Worm (Caenorhabditis elegans) whole organism, dauer: ENCODE data around the gene C45G9.9.

Experiments used
- unc-62 ChIP-seq: sonication (generic microtip); optimal IDR thresholded peaks from 2 replicates; lab custom pipeline; 2017; ENCODE audit warnings: missing biosample characterization, missing genetic modification reagents, missing genetic modification characterization

C45G9.9 gene

DNA sequence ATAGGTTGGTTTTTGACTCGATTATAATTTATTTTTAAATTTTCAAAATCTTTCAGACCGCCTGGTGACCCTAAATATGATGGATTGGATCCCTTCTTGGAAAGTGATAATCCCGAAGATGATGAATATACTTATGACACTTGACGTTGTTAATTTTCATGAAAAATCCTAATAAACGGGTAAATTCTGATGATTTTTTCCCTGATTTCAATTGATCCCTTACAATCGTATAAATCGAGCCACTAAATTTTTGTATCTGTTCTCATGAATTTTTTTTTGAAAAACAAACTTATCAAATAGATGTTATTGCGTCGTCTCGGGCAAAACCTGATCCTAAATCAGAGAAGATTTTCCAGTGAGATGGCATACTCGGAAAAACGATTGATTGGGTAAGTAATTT is 32.6 kb downstream of the C45G9.9 start, which contains the start of gene R144.13:
Gene R144.13, plus strand, starts transcription at position 301 of the 400 bp plus-strand sequence.
- no peak for TF ChIP-seq unc-62 (GFP tag; lab: Kevin White, UChicago)

DNA sequence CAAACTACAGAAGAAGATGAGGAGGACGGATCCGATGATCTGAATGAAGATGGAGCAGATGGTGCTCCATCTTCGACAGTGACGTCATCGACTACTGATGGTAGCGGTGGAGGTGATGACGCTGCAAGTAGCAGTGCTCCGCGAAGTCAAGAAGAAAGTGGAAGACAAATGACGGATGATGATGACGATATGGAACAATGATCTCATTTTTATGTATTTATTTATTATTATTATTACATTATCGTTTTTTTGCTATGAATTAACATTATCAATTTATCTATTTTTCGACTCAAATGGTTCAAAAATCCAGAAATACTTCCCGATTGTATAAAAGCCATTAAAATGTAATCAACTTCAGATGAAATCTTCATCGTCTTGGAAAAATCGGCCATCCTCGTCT is 33.9 kb downstream of the C45G9.9 start, which contains the start of gene R144.3:
Gene R144.3, plus strand, starts transcription at position 301 of the 400 bp plus-strand sequence.
- TF ChIP-seq unc-62 (GFP tag; lab: Kevin White, UChicago) = no peak

DNA sequence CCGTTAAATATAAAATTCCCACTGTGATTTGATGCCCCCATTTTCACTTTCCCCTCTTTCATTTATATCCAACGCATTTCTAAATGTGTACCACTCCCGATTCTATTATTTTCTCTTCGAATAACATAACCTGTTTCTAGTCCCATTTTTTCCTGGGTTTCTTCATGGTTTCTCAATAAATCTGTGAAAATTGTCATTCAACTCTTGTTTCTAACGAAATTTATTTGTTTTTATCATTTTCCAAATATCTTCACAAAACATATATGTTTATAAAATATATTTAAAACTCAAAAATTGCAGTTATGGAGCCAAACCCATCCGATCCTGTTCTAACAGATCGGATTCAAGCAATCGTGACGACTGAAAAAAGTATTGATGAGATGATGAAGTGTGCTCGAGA is 34.7 kb downstream of the C45G9.9 start, which contains the start of gene mdt-11:
Gene mdt-11, plus strand, starts transcription at position 301 of the 400 bp plus-strand sequence.
- no peak for TF ChIP-seq unc-62 (GFP tag; lab: Kevin White, UChicago)

DNA sequence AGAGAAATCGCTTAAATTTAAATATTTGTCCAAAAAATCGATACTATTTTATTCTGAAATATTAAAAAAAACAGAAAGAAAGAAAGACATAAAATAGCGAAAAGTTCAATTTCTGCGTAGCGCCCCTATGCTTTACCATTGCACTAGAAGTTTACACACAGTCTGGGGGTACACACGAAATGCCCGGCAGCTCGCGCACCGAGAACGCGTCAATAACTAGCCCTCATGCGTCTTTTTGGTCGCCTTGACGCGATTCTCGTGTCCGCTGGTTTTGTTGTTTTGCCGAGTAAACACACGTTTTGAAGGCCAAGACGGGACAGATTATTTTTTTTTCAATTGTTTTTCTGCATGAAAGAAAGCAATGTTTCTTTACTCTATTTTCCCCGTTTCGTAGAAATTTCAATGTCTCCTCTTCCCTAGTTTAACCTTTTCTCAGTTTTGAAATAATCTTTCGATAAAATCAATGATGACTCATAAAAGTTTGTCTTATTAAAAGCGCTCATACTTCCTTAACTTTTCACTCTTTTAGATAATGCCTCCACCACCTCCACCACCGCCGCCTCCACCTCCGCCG is 37.4 kb downstream of the C45G9.9 start, which contains the start of gene wip-1:
Gene wip-1, plus strand, starts transcription at position 524 of the 574 bp plus-strand sequence.
- no peak for TF ChIP-seq unc-62 (GFP tag; lab: Kevin White, UChicago)

DNA sequence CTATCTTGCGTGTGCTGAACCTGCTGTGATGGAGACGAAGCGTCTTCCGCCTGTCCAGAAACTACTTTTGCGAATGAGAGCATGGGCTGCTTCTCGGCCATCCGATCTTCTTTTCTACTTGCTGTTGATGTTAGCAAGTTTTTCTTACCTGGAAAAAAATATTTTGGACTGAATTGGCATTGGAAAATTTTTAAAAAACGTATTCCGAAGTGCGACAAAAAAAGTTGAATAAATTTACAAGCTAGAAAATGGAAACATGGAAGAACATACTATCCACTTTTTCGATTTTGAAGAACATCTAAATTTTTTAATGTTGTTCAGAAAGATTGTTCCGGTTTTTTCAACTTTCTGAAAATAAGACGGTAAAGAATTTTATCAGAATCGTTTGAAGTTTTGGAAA is 38.1 kb downstream of the C45G9.9 start, which contains the start of gene larp-1:
Gene larp-1, minus strand, starts transcription at position 101 of the 400 bp plus-strand sequence.
- no peak for TF ChIP-seq unc-62 (GFP tag; lab: Kevin White, UChicago)

DNA sequence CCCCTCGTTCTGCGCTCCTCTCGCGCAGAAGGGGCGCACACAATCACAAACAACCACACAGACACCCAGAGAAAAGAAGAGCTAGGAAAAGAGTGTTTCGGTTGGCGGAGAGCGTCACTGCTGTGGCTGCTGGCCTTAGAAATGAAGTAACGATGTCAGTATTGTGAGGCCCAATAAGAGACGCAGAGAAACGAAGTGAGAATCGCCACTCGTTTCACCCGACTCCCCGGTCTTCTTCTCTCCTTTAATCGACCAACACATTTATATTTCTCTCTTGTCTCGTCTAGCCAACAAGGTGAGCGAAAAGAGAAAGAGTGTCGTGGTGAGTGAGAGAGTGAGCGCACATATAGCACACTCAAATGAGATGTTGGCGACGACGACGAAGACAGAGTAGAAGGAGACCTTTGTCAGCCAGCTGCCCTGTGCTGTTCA is 41.7 kb downstream of the C45G9.9 start:
- no peak for TF ChIP-seq unc-62 (GFP tag; lab: Kevin White, UChicago)

DNA sequence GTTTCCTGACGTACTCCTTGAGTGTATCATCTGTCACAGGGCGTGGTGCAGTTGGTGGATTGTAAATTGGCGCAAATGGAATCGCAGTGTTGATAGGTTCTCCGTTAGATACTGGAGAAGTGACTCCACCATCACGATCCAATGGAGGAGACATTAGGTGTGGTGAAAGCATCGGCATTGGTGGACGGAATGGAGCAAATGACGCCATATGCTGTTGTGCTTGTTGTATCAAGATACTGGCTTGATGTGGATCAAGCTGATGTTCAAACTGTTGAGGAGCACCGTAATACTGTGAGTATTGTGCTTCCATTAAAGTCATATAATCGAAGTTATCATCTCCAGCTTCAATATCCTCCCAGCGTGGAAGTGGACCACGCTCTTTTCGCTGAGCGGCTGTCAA is 43.1 kb downstream of the C45G9.9 start:
- TF ChIP-seq unc-62 (GFP tag; lab: Kevin White, UChicago) = no peak

DNA sequence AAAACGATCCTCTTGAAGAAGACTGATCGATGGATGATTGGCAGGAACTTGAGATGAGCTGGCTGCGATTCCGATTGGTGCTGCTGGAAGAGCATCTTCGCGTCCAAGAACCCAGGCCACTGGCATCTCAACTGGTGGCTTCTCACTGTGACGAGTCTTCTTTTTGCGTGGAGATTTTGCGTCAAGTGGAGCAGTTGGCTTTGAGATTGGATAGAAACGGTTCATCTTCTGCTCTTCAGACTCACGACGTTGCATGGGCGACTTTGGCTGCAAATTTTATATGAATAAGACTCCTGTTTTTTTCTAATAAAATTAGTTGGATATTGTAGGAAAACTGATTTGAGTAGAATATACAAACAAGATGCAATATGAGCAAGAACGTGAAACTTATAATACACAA is 44.9 kb downstream of the C45G9.9 start:
- no peak for TF ChIP-seq unc-62 (GFP tag; lab: Kevin White, UChicago)

DNA sequence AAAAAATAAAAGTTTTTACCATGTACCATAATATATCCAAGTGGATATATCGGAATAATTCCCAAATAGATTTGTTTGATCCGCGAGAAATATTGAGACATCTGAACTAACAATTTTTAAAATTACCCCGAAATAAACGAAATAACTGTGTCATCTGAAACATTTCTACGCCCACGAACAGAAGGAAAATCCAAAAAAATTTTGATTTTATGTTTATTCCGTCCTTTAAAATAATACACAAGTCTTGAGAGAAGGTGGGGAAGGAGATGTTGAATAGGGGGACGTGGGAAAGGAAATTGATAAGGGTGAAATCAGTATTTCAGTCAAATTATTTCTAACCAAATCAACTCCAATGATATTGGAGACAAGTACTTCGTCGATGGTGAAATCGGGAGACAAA is 46.9 kb downstream of the C45G9.9 start, which contains the start of gene R144.11:
Gene R144.11, minus strand, starts transcription at position 101 of the 400 bp plus-strand sequence.
- TF ChIP-seq unc-62 (GFP tag; lab: Kevin White, UChicago) = no peak

DNA sequence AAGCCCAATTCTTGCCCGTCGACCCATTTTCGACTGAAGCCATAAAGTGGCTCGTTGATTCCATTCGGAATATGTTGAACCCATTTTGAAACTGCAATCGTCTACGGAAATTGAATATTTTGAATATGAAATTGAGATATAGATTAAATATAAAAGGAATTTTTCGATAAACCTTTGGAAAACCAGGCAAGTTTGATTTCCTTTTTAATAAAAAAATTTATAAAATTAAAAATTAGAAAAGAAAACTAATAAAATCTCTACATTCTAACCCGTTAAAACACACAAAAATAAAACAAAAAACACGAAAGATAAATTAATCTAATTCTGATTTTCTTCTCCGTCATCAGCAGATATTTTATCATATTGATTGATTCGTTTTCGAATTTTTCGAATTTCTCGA is 48.7 kb downstream of the C45G9.9 start, which contains the start of gene R144.12:
Gene R144.12, minus strand, starts transcription at position 101 of the 400 bp plus-strand sequence.
- TF ChIP-seq unc-62 (GFP tag; lab: Kevin White, UChicago) = no peak

DNA sequence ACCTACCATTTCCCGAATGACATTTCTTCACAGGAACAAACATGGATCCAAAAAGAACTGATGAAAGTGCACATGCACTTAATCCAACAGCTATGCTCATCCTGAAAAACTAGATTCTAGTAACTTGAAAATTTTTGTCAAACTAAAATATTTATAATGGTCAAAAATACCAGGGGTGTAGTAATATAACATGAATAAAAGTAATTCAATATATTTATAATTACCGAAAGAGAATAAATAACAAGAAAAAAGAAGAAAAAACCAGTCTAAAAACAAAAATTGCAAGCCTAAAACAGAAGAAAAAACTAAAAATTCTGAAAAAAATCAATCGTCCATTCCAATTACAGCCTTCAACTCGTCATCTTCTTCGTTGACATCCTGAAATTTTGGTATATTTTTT is 51.0 kb downstream of the C45G9.9 start, which contains the start of gene R144.6:
Gene R144.6, minus strand, starts transcription at position 101 of the 400 bp plus-strand sequence.
- TF ChIP-seq unc-62 (GFP tag; lab: Kevin White, UChicago) = no peak
